Worm (Caenorhabditis elegans) whole organism, L4 larva: ENCODE data around the gene ZK637.12.

ENCODE experiments used
- D1046.2 ChIP-seq: fragments of 200-800 bp; sonication (Bioruptor generic); IDR thresholded peaks from 2 replicates; pipeline ENCODE4 v1.3.6; 2022; ENCODE audit warnings: missing genetic modification characterization, missing compliant biosample characterization
- F10B5.3 ChIP-seq: sonication (generic microtip); optimal IDR thresholded peaks from 2 replicates; lab custom pipeline; 2016; ENCODE audit warnings: mild to moderate bottlenecking, missing genetic modification characterization, missing compliant biosample characterization
- F49E8.2 ChIP-seq: sonication (generic microtip); optimal IDR thresholded peaks from 2 replicates; lab custom pipeline; 2016; ENCODE audit warnings: missing compliant biosample characterization, mild to moderate bottlenecking, missing genetic modification characterization, borderline replicate concordance
- T20F7.1 ChIP-seq: fragments of 200-800 bp; sonication (Bioruptor generic); optimal IDR thresholded peaks from 2 replicates; lab custom pipeline; 2018; ENCODE audit warnings: mild to moderate bottlenecking, missing genetic modification characterization, missing compliant biosample characterization
- Y48G9A.11 ChIP-seq: fragments of 200-800 bp; sonication (Bioruptor generic); IDR thresholded peaks from 2 replicates; pipeline ENCODE4 v1.3.6; 2022; ENCODE audit warnings: missing genetic modification reagents, missing genetic modification characterization, missing compliant biosample characterization
- Y75B8A.6 ChIP-seq: fragments of 200-800 bp; sonication (Bioruptor generic); IDR thresholded peaks from 2 replicates; pipeline ENCODE4 v1.3.6; 2022; ENCODE audit warnings: missing genetic modification reagents, missing genetic modification characterization, missing compliant biosample characterization
- ZK546.5 ChIP-seq, 2 experiments: sonication (generic microtip); optimal IDR thresholded peaks; 2 replicates each; lab custom pipeline; 2017; ENCODE audit warnings: missing biosample characterization in 2 of 2, missing genetic modification characterization in 2 of 2
- aha-1 ChIP-seq: fragments of 150-350 bp; peaks from one replicate; lab custom pipeline; 2014; ENCODE audit warnings: missing biosample characterization, missing genetic modification characterization
- aly-2 ChIP-seq: sonication (generic microtip); optimal IDR thresholded peaks from 2 replicates; lab custom pipeline; 2018; ENCODE audit warnings: missing biosample characterization, missing genetic modification characterization
- arid-1 ChIP-seq: fragments of 200-800 bp; sonication (Bioruptor generic); conservative IDR thresholded peaks from 2 replicates; pipeline ENCODE4 v1.3.6; 2022; ENCODE audit warnings: missing genetic modification reagents, missing genetic modification characterization, missing compliant biosample characterization
- attf-4 ChIP-seq: sonication (generic microtip); optimal IDR thresholded peaks from 3 replicates; lab custom pipeline; 2017; ENCODE audit warnings: missing biosample characterization, missing genetic modification characterization
- ceh-20 ChIP-seq: fragments of 200-800 bp; sonication (Bioruptor generic); IDR thresholded peaks from 2 replicates; pipeline ENCODE4 v1.3.6; 2022; ENCODE audit warnings: missing genetic modification reagents, missing genetic modification characterization, missing compliant biosample characterization
- ceh-44 ChIP-seq: fragments of 200-800 bp; sonication (Bioruptor generic); IDR thresholded peaks from 2 replicates; pipeline ENCODE4 v1.3.6; 2022; ENCODE audit warnings: missing genetic modification reagents, missing genetic modification characterization, missing compliant biosample characterization
- ceh-62 ChIP-seq: sonication (generic microtip); optimal IDR thresholded peaks from 2 replicates; lab custom pipeline; 2017; ENCODE audit warnings: missing biosample characterization, missing genetic modification characterization
- ceh-82 ChIP-seq: sonication (generic microtip); optimal IDR thresholded peaks from 2 replicates; lab custom pipeline; 2017; ENCODE audit warnings: missing biosample characterization, missing genetic modification characterization
- ctbp-1 ChIP-seq: fragments of 200-800 bp; sonication (Bioruptor generic); IDR thresholded peaks from 2 replicates; pipeline ENCODE4 v1.3.6; 2022; ENCODE audit warnings: missing genetic modification reagents, missing genetic modification characterization, missing compliant biosample characterization
- daf-8 ChIP-seq: fragments of 200-800 bp; sonication (Bioruptor generic); IDR thresholded peaks from 2 replicates; pipeline ENCODE4 v1.3.6; 2022; ENCODE audit warnings: missing genetic modification characterization, missing compliant biosample characterization
- dpl-1 ChIP-seq: fragments of 150-350 bp; optimal IDR thresholded peaks from 2 replicates; lab custom pipeline; 2014; ENCODE audit warnings: missing biosample characterization, missing genetic modification reagents, missing genetic modification characterization
- duxl-1 ChIP-seq: sonication (generic microtip); optimal IDR thresholded peaks from 2 replicates; lab custom pipeline; 2016; ENCODE audit warnings: mild to moderate bottlenecking, missing genetic modification characterization, moderate library complexity, missing compliant biosample characterization; ENCODE audit not compliant: poor library complexity
- dve-1 ChIP-seq: sonication (generic microtip); optimal IDR thresholded peaks from 2 replicates; lab custom pipeline; 2017; ENCODE audit warnings: antibody characterized with exemption, mild to moderate bottlenecking, missing genetic modification characterization, missing compliant biosample characterization; ENCODE audit not compliant: insufficient read depth
- egl-43 ChIP-seq: fragments of 200-800 bp; sonication (Bioruptor generic); IDR thresholded peaks from 2 replicates; pipeline ENCODE4 v1.3.6; 2022; ENCODE audit warnings: missing genetic modification reagents, missing genetic modification characterization, missing compliant biosample characterization
- fos-1 ChIP-seq: fragments of 150-350 bp; optimal IDR thresholded peaks from 2 replicates; lab custom pipeline; 2014; ENCODE audit warnings: missing biosample characterization, missing genetic modification characterization
- gei-8 ChIP-seq: fragments of 200-800 bp; sonication (Bioruptor generic); optimal IDR thresholded peaks from 2 replicates; lab custom pipeline; 2018; ENCODE audit warnings: mild to moderate bottlenecking, missing genetic modification characterization, missing compliant biosample characterization
- lim-7 ChIP-seq: fragments of 200-800 bp; sonication (Bioruptor generic); IDR thresholded peaks from 2 replicates; pipeline ENCODE4 v1.3.6; 2022; ENCODE audit warnings: missing genetic modification characterization, missing compliant biosample characterization
- lin-1 ChIP-seq: fragments of 200-800 bp; sonication (Bioruptor generic); IDR thresholded peaks from 2 replicates; pipeline ENCODE4 v1.3.6; 2022; ENCODE audit warnings: missing genetic modification reagents, missing genetic modification characterization, missing compliant biosample characterization
- lin-39 ChIP-seq: fragments of 150-350 bp; optimal IDR thresholded peaks from 2 replicates; lab custom pipeline; 2014; ENCODE audit warnings: missing biosample characterization, missing genetic modification reagents, missing genetic modification characterization
- lir-3 ChIP-seq: sonication (generic microtip); optimal IDR thresholded peaks from 2 replicates; lab custom pipeline; 2016; ENCODE audit warnings: mild to moderate bottlenecking, missing genetic modification characterization, missing compliant biosample characterization
- lsy-2 ChIP-seq, 2 experiments: fragments of 150-350 bp in 1 of 2; sonication (generic microtip) in 1 of 2; optimal IDR thresholded peaks; 2 replicates each; lab custom pipeline; 2014 to 2017; ENCODE audit warnings: missing biosample characterization in 2 of 2, missing genetic modification characterization in 2 of 2
- mdl-1 ChIP-seq, 2 experiments: fragments of 150-350 bp in 1 of 2; sonication (generic microtip) in 1 of 2; optimal IDR thresholded peaks; 2 replicates each; lab custom pipeline; 2014 to 2017; ENCODE audit warnings: missing biosample characterization in 2 of 2, missing genetic modification characterization in 2 of 2
- mep-1 ChIP-seq: fragments of 150-350 bp; sonication (generic microtip); optimal IDR thresholded peaks from 3 replicates; lab custom pipeline; 2014; ENCODE audit warnings: missing biosample characterization, missing genetic modification characterization
- mxl-3 ChIP-seq: fragments of 200-800 bp; sonication (Bioruptor generic); optimal IDR thresholded peaks from 2 replicates; lab custom pipeline; 2018; ENCODE audit warnings: mild to moderate bottlenecking, missing genetic modification characterization, missing compliant biosample characterization
- nhr-102 ChIP-seq: sonication (generic microtip); optimal IDR thresholded peaks from 2 replicates; lab custom pipeline; 2016; ENCODE audit warnings: mild to moderate bottlenecking, missing genetic modification characterization, moderate library complexity, missing compliant biosample characterization
- nhr-111 ChIP-seq: fragments of 200-800 bp; sonication (Bioruptor generic); optimal IDR thresholded peaks from 2 replicates; lab custom pipeline; 2018; ENCODE audit warnings: mild to moderate bottlenecking, missing genetic modification characterization, missing compliant biosample characterization
- nhr-237 ChIP-seq: sonication (generic microtip); optimal IDR thresholded peaks from 2 replicates; lab custom pipeline; 2017; ENCODE audit warnings: missing biosample characterization, missing genetic modification characterization
- nhr-28 ChIP-seq: fragments of 150-350 bp; optimal IDR thresholded peaks from 2 replicates; lab custom pipeline; 2014; ENCODE audit warnings: missing biosample characterization, missing genetic modification characterization
- nhr-41 ChIP-seq: fragments of 200-800 bp; sonication (Bioruptor generic); IDR thresholded peaks from 2 replicates; pipeline ENCODE4 v1.3.6; 2022; ENCODE audit warnings: missing genetic modification reagents, missing genetic modification characterization, missing compliant biosample characterization
- nhr-42 ChIP-seq: fragments of 200-800 bp; sonication (Bioruptor generic); IDR thresholded peaks from 2 replicates; pipeline ENCODE4 v1.3.6; 2022; ENCODE audit warnings: missing genetic modification characterization, missing compliant biosample characterization
- nhr-48 ChIP-seq: sonication (generic microtip); optimal IDR thresholded peaks from 2 replicates; lab custom pipeline; 2016; ENCODE audit warnings: mild to moderate bottlenecking, missing genetic modification characterization, missing compliant biosample characterization
- nhr-6 ChIP-seq: fragments of 150-350 bp; optimal IDR thresholded peaks from 2 replicates; lab custom pipeline; 2014; ENCODE audit warnings: missing biosample characterization, missing genetic modification characterization
- php-3 ChIP-seq: fragments of 200-800 bp; sonication (Bioruptor generic); IDR thresholded peaks from 2 replicates; pipeline ENCODE4 v1.3.6; 2022; ENCODE audit warnings: missing genetic modification reagents, missing genetic modification characterization, missing compliant biosample characterization
- sdz-12 ChIP-seq: fragments of 200-800 bp; sonication (Bioruptor generic); optimal IDR thresholded peaks from 2 replicates; lab custom pipeline; 2018; ENCODE audit warnings: mild to moderate bottlenecking, missing genetic modification characterization, missing compliant biosample characterization
- skn-1 ChIP-seq: fragments of 150-350 bp; optimal IDR thresholded peaks from 2 replicates; lab custom pipeline; 2014; ENCODE audit warnings: missing biosample characterization, missing genetic modification characterization
- snpc-1.2 ChIP-seq: fragments of 200-800 bp; sonication (Bioruptor generic); IDR thresholded peaks from 2 replicates; pipeline ENCODE4 v1.3.6; 2022; ENCODE audit warnings: missing genetic modification reagents, missing genetic modification characterization, missing compliant biosample characterization
- tag-97 ChIP-seq: fragments of 200-800 bp; sonication (Bioruptor generic); IDR thresholded peaks from 2 replicates; pipeline ENCODE4 v1.3.6; 2022; ENCODE audit warnings: missing genetic modification characterization, missing compliant biosample characterization
- tra-1 ChIP-seq: fragments of 200-800 bp; sonication (Bioruptor generic); IDR thresholded peaks from 2 replicates; pipeline ENCODE4 v1.3.6; 2022; ENCODE audit warnings: missing genetic modification reagents, missing genetic modification characterization, missing compliant biosample characterization
- unc-130 ChIP-seq: sonication (generic microtip); optimal IDR thresholded peaks from 2 replicates; lab custom pipeline; 2016; ENCODE audit warnings: missing genetic modification reagents, missing genetic modification characterization, missing compliant biosample characterization
- unc-39 ChIP-seq: sonication (generic microtip); optimal IDR thresholded peaks from 2 replicates; lab custom pipeline; 2017; ENCODE audit warnings: missing biosample characterization, missing genetic modification characterization
- unc-62 ChIP-seq, 3 experiments: fragments of 150-350 bp in 1 of 3; sonication (generic microtip); optimal IDR thresholded peaks in 2 of 3; peaks in 1 of 3; 1 replicate in 1 of 3; 2 replicates in 2 of 3; lab custom pipeline; 2014 to 2017; ENCODE audit warnings: missing biosample characterization in 3 of 3, missing genetic modification characterization in 3 of 3, missing genetic modification reagents in 3 of 3, missing genotype in 1 of 3
- vab-7 ChIP-seq: fragments of 200-800 bp; sonication (Bioruptor generic); IDR thresholded peaks from 2 replicates; pipeline ENCODE4 v1.3.6; 2022; ENCODE audit warnings: missing genetic modification reagents, missing genetic modification characterization, missing compliant biosample characterization
- zag-1 ChIP-seq: fragments of 150-350 bp; optimal IDR thresholded peaks from 2 replicates; lab custom pipeline; 2014; ENCODE audit warnings: missing biosample characterization, missing genetic modification characterization
- zip-11 ChIP-seq: fragments of 200-800 bp; sonication (Bioruptor generic); IDR thresholded peaks from 2 replicates; pipeline ENCODE4 v1.3.6; 2022; ENCODE audit warnings: missing genetic modification characterization, missing compliant biosample characterization

Gene ZK637.12

ce11 chrIII:8904914-8905665 is 18.9 kb upstream of the ZK637.12 start, which contains the start of gene unc-32 (continued):
- no peak for TF ChIP-seq mxl-3 (GFP tag; lab: Kevin White, UChicago)
- TF ChIP-seq lim-7: no peak
- TF ChIP-seq ceh-82 (tag; lab: Kevin White, UChicago): no peak
- no peak for TF ChIP-seq egl-43 (GFP tag; lab: Robert Waterston, UW)
- no peak for TF ChIP-seq nhr-111 (GFP tag; lab: Kevin White, UChicago)
- no peak for TF ChIP-seq gei-8
- TF ChIP-seq lsy-2 (tag; optimal IDR thresholded peaks at IDR 0.05; lab: Kevin White, UChicago): peak; percentile 68 to 88
- TF ChIP-seq T20F7.1 (GFP tag; lab: Kevin White, UChicago): no peak
- no peak for TF ChIP-seq ZK546.5 (tag; optimal IDR thresholded peaks at IDR 0.05; lab: Kevin White, UChicago)
- TF ChIP-seq nhr-42 (GFP tag; lab: Robert Waterston, UW): no peak
- no peak for TF ChIP-seq nhr-41 (GFP tag; lab: Robert Waterston, UW)
- no peak for TF ChIP-seq skn-1 (tag; lab: Kevin White, UChicago)
- no peak for TF ChIP-seq ceh-44
- no peak for TF ChIP-seq unc-130 (GFP tag; lab: Kevin White, UChicago)
- TF ChIP-seq nhr-28 (tag; lab: Kevin White, UChicago): no peak
- TF ChIP-seq aha-1 (tag; lab: Kevin White, UChicago): peak; percentile 24
- TF ChIP-seq daf-8 (GFP tag; lab: Robert Waterston, UW): no peak
- TF ChIP-seq dpl-1: peak; percentile 46
- TF ChIP-seq Y48G9A.11 (GFP tag; lab: Robert Waterston, UW): no peak
- TF ChIP-seq tag-97 (GFP tag; lab: Robert Waterston, UW): no peak
- TF ChIP-seq nhr-6: no peak
- TF ChIP-seq ceh-20 (GFP tag; lab: Robert Waterston, UW): 0 out of 2 replicates have a peak, but pooled peaks have one; percentile 50
- no peak for TF ChIP-seq aly-2
- no peak for TF ChIP-seq lir-3 (tag; lab: Kevin White, UChicago)
- no peak for TF ChIP-seq fos-1
- no peak for TF ChIP-seq lin-1
- no peak for TF ChIP-seq D1046.2
- TF ChIP-seq mep-1 (tag; lab: Kevin White, UChicago): peak; percentile 59
- no peak for TF ChIP-seq F10B5.3
- no peak for TF ChIP-seq php-3 (GFP tag; lab: Robert Waterston, UW)
- TF ChIP-seq dve-1: peak; percentile 41
- peak; percentile 53; the same call in 1 of the 2 replicates for TF ChIP-seq ctbp-1 (GFP tag; lab: Robert Waterston, UW)
- TF ChIP-seq duxl-1: no peak
- no peak for TF ChIP-seq ceh-62 (tag; lab: Kevin White, UChicago)
- no peak for TF ChIP-seq nhr-237 (tag; lab: Kevin White, UChicago)
- no peak for TF ChIP-seq F49E8.2
- TF ChIP-seq lin-39 (tag; lab: Kevin White, UChicago): no peak
- TF ChIP-seq sdz-12: no peak
- no peak for TF ChIP-seq unc-39 (tag; lab: Kevin White, UChicago)
- TF ChIP-seq tra-1 (GFP tag; lab: Robert Waterston, UW): no peak
- TF ChIP-seq Y75B8A.6 (GFP tag; lab: Robert Waterston, UW): no peak
- TF ChIP-seq nhr-102: no peak
- peak in 1 of 2 experiments; percentile 74 for TF ChIP-seq mdl-1 (tag; optimal IDR thresholded peaks at IDR 0.05; lab: Kevin White, UChicago)
- TF ChIP-seq unc-62 (GFP tag; optimal IDR thresholded peaks at IDR 0.05 in 1 of 2; lab: Kevin White, UChicago): peak in 1 of 2 experiments; percentile 56
- no peak for TF ChIP-seq unc-62 (tag; optimal IDR thresholded peaks at IDR 0.05; lab: Kevin White, UChicago)
- TF ChIP-seq zag-1 (tag; lab: Kevin White, UChicago): no peak
- no peak for TF ChIP-seq snpc-1.2 (GFP tag; lab: Robert Waterston, UW)
- no peak for TF ChIP-seq nhr-48 (tag; lab: Kevin White, UChicago)
- TF ChIP-seq zip-11 (GFP tag; lab: Robert Waterston, UW): no peak
- TF ChIP-seq vab-7 (GFP tag; lab: Robert Waterston, UW): no peak
- no peak for TF ChIP-seq attf-4
- no peak for TF ChIP-seq arid-1 (GFP tag; lab: Robert Waterston, UW)
